Worm (Caenorhabditis elegans): ENCODE data around the gene M01E10.3.
A peak's percentile ranks its signal among the peaks of the same experiment; 100 is the strongest.

Gene M01E10.3

ce11 chrIII:2060857-2061256, 6.9 kb upstream of the M01E10.3 start, which contains the start of gene ins-16:
ins-16 (minus strand) TSS chrIII:2060957.
- TF ChIP-seq ceh-16 (tag; optimal IDR thresholded peaks at IDR 0.05) (no peak), gmeb-1 (tag; optimal IDR thresholded peaks at IDR 0.05) (no peak), R02D3.7 (tag; optimal IDR thresholded peaks at IDR 0.05) (no peak), alr-1 (tag; optimal IDR thresholded peaks at IDR 0.05) (no peak), aly-2 (tag; optimal IDR thresholded peaks at IDR 0.05) (no peak), sem-4 (tag; optimal IDR thresholded peaks at IDR 0.05) (no peak), unc-39 (tag; optimal IDR thresholded peaks at IDR 0.05) (no peak)

ce11 chrIII:2060068-2060467, 6.1 kb upstream of the M01E10.3 start:
- no peak for TF ChIP-seq sem-4 (tag; optimal IDR thresholded peaks at IDR 0.05)
- TF ChIP-seq gmeb-1 (tag; optimal IDR thresholded peaks at IDR 0.05): no peak
- no peak for TF ChIP-seq mab-5 (tag; optimal IDR thresholded peaks at IDR 0.05)
- TF ChIP-seq nhr-129 (tag; optimal IDR thresholded peaks at IDR 0.05): no peak
- TF ChIP-seq ztf-1 (GFP tag; conservative IDR thresholded peaks at IDR 0.05): no peak
- no peak for TF ChIP-seq lin-11 (tag; optimal IDR thresholded peaks at IDR 0.05)
- no peak for TF ChIP-seq skn-1 (tag; optimal IDR thresholded peaks at IDR 0.05)
- TF ChIP-seq nhr-21 (tag; optimal IDR thresholded peaks at IDR 0.05): no peak
- no peak for TF ChIP-seq dmd-4 (tag; optimal IDR thresholded peaks at IDR 0.05)
- no peak for TF ChIP-seq unc-39 (tag; optimal IDR thresholded peaks at IDR 0.05)
- no peak for TF ChIP-seq ztf-4 (tag; optimal IDR thresholded peaks at IDR 0.05)
- TF ChIP-seq egl-27 (tag; optimal IDR thresholded peaks at IDR 0.05): no peak
- TF ChIP-seq blmp-1 (tag; optimal IDR thresholded peaks at IDR 0.05; ENCODE audit: insufficient read depth): no peak
- TF ChIP-seq mbf-1 (tag; optimal IDR thresholded peaks at IDR 0.05): no peak
- no peak for TF ChIP-seq F13H6.1 (tag; optimal IDR thresholded peaks at IDR 0.05)
- TF ChIP-seq ceh-82 (tag; optimal IDR thresholded peaks at IDR 0.05): no peak
- TF ChIP-seq nhr-23 (tag; optimal IDR thresholded peaks at IDR 0.05): no peak
- TF ChIP-seq zag-1 (tag; optimal IDR thresholded peaks at IDR 0.05): no peak

- TF ChIP-seq mbf-1 (tag; optimal IDR thresholded peaks at IDR 0.05): no peak
- no peak for TF ChIP-seq Y55F3AM.14 (GFP tag; optimal IDR thresholded peaks at IDR 0.05)
- no peak for TF ChIP-seq nhr-77 (tag; optimal IDR thresholded peaks at IDR 0.05)
- TF ChIP-seq aly-2 (tag; optimal IDR thresholded peaks at IDR 0.05): no peak
These were observed 3.6 kb upstream of the M01E10.3 start, which contains the start of gene Y39A3A.2 for ce11 chrIII:2057570-2057969. Y39A3A.2 (minus strand) TSS chrIII:2057670.

- TF ChIP-seq crh-2 (tag; optimal IDR thresholded peaks at IDR 0.05) (no peak), mdl-1 (tag; optimal IDR thresholded peaks at IDR 0.05) (no peak), sma-9 (GFP tag; optimal IDR thresholded peaks at IDR 0.05) (peak; percentile 22), sma-9 (tag; optimal IDR thresholded peaks at IDR 0.05) (no peak), nhr-12 (tag; optimal IDR thresholded peaks at IDR 0.05) (no peak), lin-13 (GFP tag; optimal IDR thresholded peaks at IDR 0.05) (no peak), fos-1 (tag; optimal IDR thresholded peaks at IDR 0.05) (peak; percentile 80)
These were observed 551 bp downstream of the M01E10.3 start for ce11 chrIII:2053433-2053832.

ce11 chrIII:2050494-2050893, 3.5 kb downstream of the M01E10.3 start:
- TF ChIP-seq fos-1 (tag; optimal IDR thresholded peaks at IDR 0.05) (peak; percentile 6), ZK546.5 (tag; optimal IDR thresholded peaks at IDR 0.05) (no peak)

ce11 chrIII:2049825-2050224, 4.2 kb downstream of the M01E10.3 start:
- peak; percentile 27 for TF ChIP-seq fos-1 (tag; optimal IDR thresholded peaks at IDR 0.05)
- no peak for TF ChIP-seq peb-1 (tag; optimal IDR thresholded peaks at IDR 0.05)

- TF ChIP-seq gmeb-1 (tag; optimal IDR thresholded peaks at IDR 0.05) (no peak), lin-13 (GFP tag; optimal IDR thresholded peaks at IDR 0.05) (no peak), ceh-82 (tag; optimal IDR thresholded peaks at IDR 0.05) (no peak), elt-1 (tag; optimal IDR thresholded peaks at IDR 0.05) (no peak), mab-5 (tag; optimal IDR thresholded peaks at IDR 0.05) (no peak), zag-1 (tag; optimal IDR thresholded peaks at IDR 0.05) (no peak), ztf-1 (GFP tag; conservative IDR thresholded peaks at IDR 0.05) (no peak), nhr-129 (tag; optimal IDR thresholded peaks at IDR 0.05) (no peak), egl-27 (tag; optimal IDR thresholded peaks at IDR 0.05) (no peak), nhr-237 (tag; optimal IDR thresholded peaks at IDR 0.05) (no peak), C34F6.9 (tag; optimal IDR thresholded peaks at IDR 0.05) (no peak), sma-9 (GFP tag; optimal IDR thresholded peaks at IDR 0.05) (no peak), sma-9 (tag; optimal IDR thresholded peaks at IDR 0.05) (no peak), Y55F3AM.14 (GFP tag; optimal IDR thresholded peaks at IDR 0.05) (no peak), sem-4 (tag; optimal IDR thresholded peaks at IDR 0.05) (no peak), unc-39 (tag; optimal IDR thresholded peaks at IDR 0.05) (no peak), sma-3 (GFP tag; optimal IDR thresholded peaks at IDR 0.05) (no peak), R02D3.7 (tag; optimal IDR thresholded peaks at IDR 0.05) (no peak), ceh-16 (tag; optimal IDR thresholded peaks at IDR 0.05) (no peak)
These were observed 6.1 kb downstream of the M01E10.3 start, which contains the start of gene dpy-1 for ce11 chrIII:2047907-2048306. dpy-1 (minus strand) TSS chrIII:2048007.
